Worm (Caenorhabditis elegans) whole organism, L4 larva: Measurements from ENCODE around the gene rme-4.

ENCODE experiments used
- F44E2.7 ChIP-seq: fragments of 200-800 bp; sonication (Bioruptor generic); IDR thresholded peaks from 2 replicates; pipeline ENCODE4 v2.1.2; 2022; ENCODE audit warnings: missing genetic modification characterization, missing compliant biosample characterization
- R02D3.7 ChIP-seq: fragments of 150-350 bp; sonication (generic microtip); optimal IDR thresholded peaks from 3 replicates; lab custom pipeline; 2014; ENCODE audit warnings: missing biosample characterization, missing genetic modification characterization
- T20F7.1 ChIP-seq: fragments of 200-800 bp; sonication (Bioruptor generic); optimal IDR thresholded peaks from 2 replicates; lab custom pipeline; 2018; ENCODE audit warnings: mild to moderate bottlenecking, missing genetic modification characterization, missing compliant biosample characterization
- T26A8.4 ChIP-seq: fragments of 200-800 bp; sonication (Bioruptor generic); IDR thresholded peaks from 2 replicates; pipeline ENCODE4 v1.3.6; 2022; ENCODE audit warnings: missing genetic modification characterization, missing compliant biosample characterization
- Y105C5A.15 ChIP-seq: fragments of 200-800 bp; sonication (Bioruptor generic); IDR thresholded peaks from 2 replicates; pipeline ENCODE4 v1.3.6; 2022; ENCODE audit warnings: missing genetic modification characterization, missing compliant biosample characterization
- Y5F2A.4 ChIP-seq: fragments of 200-800 bp; sonication (Bioruptor generic); optimal IDR thresholded peaks from 2 replicates; lab custom pipeline; 2018; ENCODE audit warnings: mild to moderate bottlenecking, missing genetic modification characterization, missing compliant biosample characterization
- ZK546.5 ChIP-seq, 2 experiments: sonication (generic microtip); optimal IDR thresholded peaks; 2 replicates each; lab custom pipeline; 2017; ENCODE audit warnings: missing biosample characterization in 2 of 2, missing genetic modification characterization in 2 of 2
- arid-1 ChIP-seq: fragments of 200-800 bp; sonication (Bioruptor generic); conservative IDR thresholded peaks from 2 replicates; pipeline ENCODE4 v1.3.6; 2022; ENCODE audit warnings: missing genetic modification reagents, missing genetic modification characterization, missing compliant biosample characterization
- ceh-20 ChIP-seq: fragments of 200-800 bp; sonication (Bioruptor generic); IDR thresholded peaks from 2 replicates; pipeline ENCODE4 v1.3.6; 2022; ENCODE audit warnings: missing genetic modification reagents, missing genetic modification characterization, missing compliant biosample characterization
- ces-1 ChIP-seq: fragments of 150-350 bp; sonication (generic microtip); optimal IDR thresholded peaks from 4 replicates; lab custom pipeline; 2014; ENCODE audit warnings: missing biosample characterization, missing genetic modification reagents, missing genetic modification characterization
- ctbp-1 ChIP-seq: fragments of 200-800 bp; sonication (Bioruptor generic); IDR thresholded peaks from 2 replicates; pipeline ENCODE4 v1.3.6; 2022; ENCODE audit warnings: missing genetic modification reagents, missing genetic modification characterization, missing compliant biosample characterization
- dmd-6 ChIP-seq: fragments of 200-800 bp; sonication (Bioruptor generic); IDR thresholded peaks from 2 replicates; pipeline ENCODE4 v1.3.6; 2022; ENCODE audit warnings: missing genetic modification reagents, missing genetic modification characterization, missing compliant biosample characterization
- dpl-1 ChIP-seq: fragments of 150-350 bp; optimal IDR thresholded peaks from 2 replicates; lab custom pipeline; 2014; ENCODE audit warnings: missing biosample characterization, missing genetic modification reagents, missing genetic modification characterization
- duxl-1 ChIP-seq: sonication (generic microtip); optimal IDR thresholded peaks from 2 replicates; lab custom pipeline; 2016; ENCODE audit warnings: mild to moderate bottlenecking, missing genetic modification characterization, moderate library complexity, missing compliant biosample characterization; ENCODE audit not compliant: poor library complexity
- dve-1 ChIP-seq: sonication (generic microtip); optimal IDR thresholded peaks from 2 replicates; lab custom pipeline; 2017; ENCODE audit warnings: antibody characterized with exemption, mild to moderate bottlenecking, missing genetic modification characterization, missing compliant biosample characterization; ENCODE audit not compliant: insufficient read depth
- egl-27 ChIP-seq: sonication (generic microtip); optimal IDR thresholded peaks from 3 replicates; lab custom pipeline; 2017; ENCODE audit warnings: missing biosample characterization, missing genetic modification reagents, missing genetic modification characterization
- egl-43 ChIP-seq: fragments of 200-800 bp; sonication (Bioruptor generic); IDR thresholded peaks from 2 replicates; pipeline ENCODE4 v1.3.6; 2022; ENCODE audit warnings: missing genetic modification reagents, missing genetic modification characterization, missing compliant biosample characterization
- hif-1 ChIP-seq, 2 experiments: sonication (generic microtip); optimal IDR thresholded peaks; 2 replicates each; lab custom pipeline; 2016 to 2017; ENCODE audit warnings: missing compliant biosample characterization in 2 of 2, missing genetic modification characterization in 2 of 2, missing genetic modification reagents in 2 of 2, missing genotype in 2 of 2, mild to moderate bottlenecking in 1 of 2
- hlh-11 ChIP-seq: fragments of 200-800 bp; sonication (Bioruptor generic); optimal IDR thresholded peaks from 2 replicates; lab custom pipeline; 2018; ENCODE audit warnings: mild to moderate bottlenecking, missing genetic modification characterization, missing compliant biosample characterization
- hlh-30 ChIP-seq: sonication (generic microtip); optimal IDR thresholded peaks from 2 replicates; lab custom pipeline; 2017; ENCODE audit warnings: antibody characterized with exemption, mild to moderate bottlenecking, missing genetic modification characterization, missing compliant biosample characterization; ENCODE audit not compliant: insufficient read depth
- hmg-1.1 ChIP-seq: fragments of 200-800 bp; sonication (Bioruptor generic); IDR thresholded peaks from 2 replicates; pipeline ENCODE4 v1.3.6; 2022; ENCODE audit warnings: missing genetic modification reagents, missing genetic modification characterization, missing compliant biosample characterization
- lim-7 ChIP-seq: fragments of 200-800 bp; sonication (Bioruptor generic); IDR thresholded peaks from 2 replicates; pipeline ENCODE4 v1.3.6; 2022; ENCODE audit warnings: missing genetic modification characterization, missing compliant biosample characterization
- lin-1 ChIP-seq: fragments of 200-800 bp; sonication (Bioruptor generic); IDR thresholded peaks from 2 replicates; pipeline ENCODE4 v1.3.6; 2022; ENCODE audit warnings: missing genetic modification reagents, missing genetic modification characterization, missing compliant biosample characterization
- lsy-2 ChIP-seq, 2 experiments: fragments of 150-350 bp in 1 of 2; sonication (generic microtip) in 1 of 2; optimal IDR thresholded peaks; 2 replicates each; lab custom pipeline; 2014 to 2017; ENCODE audit warnings: missing biosample characterization in 2 of 2, missing genetic modification characterization in 2 of 2
- madf-9 ChIP-seq: fragments of 200-800 bp; sonication (Bioruptor generic); conservative IDR thresholded peaks from 2 replicates; pipeline ENCODE4 v1.3.6; 2022; ENCODE audit warnings: missing genetic modification reagents, missing genetic modification characterization, missing compliant biosample characterization
- mdl-1 ChIP-seq, 2 experiments: fragments of 150-350 bp in 1 of 2; sonication (generic microtip) in 1 of 2; optimal IDR thresholded peaks; 2 replicates each; lab custom pipeline; 2014 to 2017; ENCODE audit warnings: missing biosample characterization in 2 of 2, missing genetic modification characterization in 2 of 2
- mdt-29 ChIP-seq: fragments of 200-800 bp; sonication (Bioruptor generic); IDR thresholded peaks from 2 replicates; pipeline ENCODE4 v1.3.6; 2022; ENCODE audit warnings: missing genetic modification reagents, missing genetic modification characterization, missing compliant biosample characterization
- mep-1 ChIP-seq: fragments of 150-350 bp; sonication (generic microtip); optimal IDR thresholded peaks from 3 replicates; lab custom pipeline; 2014; ENCODE audit warnings: missing biosample characterization, missing genetic modification characterization
- mes-2 ChIP-seq: sonication (generic microtip); optimal IDR thresholded peaks from 2 replicates; lab custom pipeline; 2016; ENCODE audit warnings: missing genotype, mild to moderate bottlenecking, missing genetic modification characterization, missing compliant biosample characterization; ENCODE audit not compliant: poor library complexity, severe bottlenecking
- nhr-42 ChIP-seq: fragments of 200-800 bp; sonication (Bioruptor generic); IDR thresholded peaks from 2 replicates; pipeline ENCODE4 v1.3.6; 2022; ENCODE audit warnings: missing genetic modification characterization, missing compliant biosample characterization
- nhr-76 ChIP-seq: fragments of 150-350 bp; optimal IDR thresholded peaks from 2 replicates; lab custom pipeline; 2014; ENCODE audit warnings: missing biosample characterization, missing genetic modification characterization
- pqm-1 ChIP-seq: sonication (generic microtip); optimal IDR thresholded peaks from 2 replicates; lab custom pipeline; 2017; ENCODE audit warnings: missing biosample characterization, missing genetic modification characterization
- rbr-2 ChIP-seq: sonication (generic microtip); optimal IDR thresholded peaks from 2 replicates; lab custom pipeline; 2016; ENCODE audit warnings: missing genotype, missing genetic modification characterization, missing compliant biosample characterization
- set-16 ChIP-seq: fragments of 200-800 bp; sonication (Bioruptor generic); IDR thresholded peaks from 2 replicates; pipeline ENCODE4 v1.3.6; 2022; ENCODE audit warnings: missing genetic modification reagents, missing genetic modification characterization, missing compliant biosample characterization
- skn-1 ChIP-seq: fragments of 150-350 bp; optimal IDR thresholded peaks from 2 replicates; lab custom pipeline; 2014; ENCODE audit warnings: missing biosample characterization, missing genetic modification characterization
- snpc-1.2 ChIP-seq: fragments of 200-800 bp; sonication (Bioruptor generic); IDR thresholded peaks from 2 replicates; pipeline ENCODE4 v1.3.6; 2022; ENCODE audit warnings: missing genetic modification reagents, missing genetic modification characterization, missing compliant biosample characterization
- snpc-4 ChIP-seq: fragments of 150-350 bp; optimal IDR thresholded peaks from 2 replicates; lab custom pipeline; 2014; ENCODE audit warnings: missing biosample characterization, missing genetic modification characterization
- spr-3 ChIP-seq: fragments of 200-800 bp; sonication (Bioruptor generic); optimal IDR thresholded peaks from 2 replicates; lab custom pipeline; 2018; ENCODE audit warnings: mild to moderate bottlenecking, missing genetic modification characterization, missing compliant biosample characterization
- unc-62 ChIP-seq, 3 experiments: fragments of 150-350 bp in 1 of 3; sonication (generic microtip); optimal IDR thresholded peaks in 2 of 3; peaks in 1 of 3; 1 replicate in 1 of 3; 2 replicates in 2 of 3; lab custom pipeline; 2014 to 2017; ENCODE audit warnings: missing biosample characterization in 3 of 3, missing genetic modification characterization in 3 of 3, missing genetic modification reagents in 3 of 3, missing genotype in 1 of 3

Gene rme-4

ce11 chrX:10377663-10378062 is 2.0 kb downstream of the rme-4 start (continued):
- TF ChIP-seq ctbp-1 (GFP tag; lab: Robert Waterston, UW) (peak; percentile 79; the same call in 1 of the 2 replicates), hif-1 (tag; optimal IDR thresholded peaks at IDR 0.05; lab: Kevin White, UChicago) (peak in 1 of 2 experiments; percentile 59), ces-1 (GFP tag; lab: Kevin White, UChicago) (peak; percentile 50), duxl-1 (tag; lab: Kevin White, UChicago) (no peak), snpc-1.2 (GFP tag; lab: Robert Waterston, UW) (no peak), madf-9 (GFP tag; lab: Robert Waterston, UW) (peak; percentile 57; the same call in 1 of the 2 replicates), lim-7 (GFP tag; lab: Robert Waterston, UW) (no peak), snpc-4 (tag; lab: Kevin White, UChicago) (no peak), T20F7.1 (no peak), pqm-1 (tag; lab: Kevin White, UChicago) (no peak), hlh-11 (tag; lab: Kevin White, UChicago) (peak; percentile 97), ZK546.5 (tag; optimal IDR thresholded peaks at IDR 0.05; lab: Kevin White, UChicago) (no peak)

ce11 chrX:10376989-10377388 is 2.7 kb downstream of the rme-4 start:
- TF ChIP-seq lsy-2 (tag; optimal IDR thresholded peaks at IDR 0.05; lab: Kevin White, UChicago) (no peak), unc-62 (GFP tag; optimal IDR thresholded peaks at IDR 0.05 in 1 of 2; lab: Kevin White, UChicago) (peak in 1 of 2 experiments; percentile 95), unc-62 (tag; optimal IDR thresholded peaks at IDR 0.05; lab: Kevin White, UChicago) (no peak)

ce11 chrX:10373581-10373980 is 6.1 kb downstream of the rme-4 start:
- TF ChIP-seq lin-1 = no peak
- TF ChIP-seq ceh-20 (GFP tag; lab: Robert Waterston, UW) = no peak
- no peak for TF ChIP-seq F44E2.7 (GFP tag; lab: Robert Waterston, UW)
- no peak for TF ChIP-seq Y5F2A.4 (GFP tag; lab: Kevin White, UChicago)
- no peak for TF ChIP-seq hlh-30 (tag; lab: Kevin White, UChicago)
- TF ChIP-seq dpl-1 (GFP tag; lab: Kevin White, UChicago) = no peak
- no peak for TF ChIP-seq nhr-42 (GFP tag; lab: Robert Waterston, UW)
- TF ChIP-seq madf-9 (GFP tag; lab: Robert Waterston, UW) = no peak
- TF ChIP-seq arid-1 (GFP tag; lab: Robert Waterston, UW) = no peak
- TF ChIP-seq T26A8.4 (GFP tag; lab: Robert Waterston, UW) = no peak
- TF ChIP-seq set-16 (GFP tag; lab: Robert Waterston, UW) = peak; percentile 66
- TF ChIP-seq egl-43 (GFP tag; lab: Robert Waterston, UW) = 0 out of 2 replicates have a peak, but pooled peaks have one; percentile 39
- TF ChIP-seq Y105C5A.15 (GFP tag; lab: Robert Waterston, UW) = no peak
- TF ChIP-seq egl-27 (tag; lab: Kevin White, UChicago) = no peak
- no peak for TF ChIP-seq dve-1 (tag; lab: Kevin White, UChicago)
- no peak for TF ChIP-seq R02D3.7

- TF ChIP-seq arid-1 (GFP tag; lab: Robert Waterston, UW) = no peak
- TF ChIP-seq mdl-1 (tag; optimal IDR thresholded peaks at IDR 0.05; lab: Kevin White, UChicago) = peak in 1 of 2 experiments; percentile 24
- no peak for TF ChIP-seq skn-1 (tag; lab: Kevin White, UChicago)
- TF ChIP-seq hlh-30 (tag; lab: Kevin White, UChicago) = peak; percentile 10
- 0 out of 2 replicates have a peak, but pooled peaks have one; percentile 9 for TF ChIP-seq dmd-6 (GFP tag; lab: Robert Waterston, UW)
- no peak for TF ChIP-seq snpc-1.2 (GFP tag; lab: Robert Waterston, UW)
- peak; percentile 1 for TF ChIP-seq mep-1 (tag; lab: Kevin White, UChicago)
- peak; percentile 1 for TF ChIP-seq dve-1 (tag; lab: Kevin White, UChicago)
- no peak for TF ChIP-seq R02D3.7
- no peak for TF ChIP-seq spr-3
- TF ChIP-seq mdt-29 = no peak
- peak; percentile 33 for TF ChIP-seq hlh-11 (tag; lab: Kevin White, UChicago)
- TF ChIP-seq lsy-2 (tag; optimal IDR thresholded peaks at IDR 0.05; lab: Kevin White, UChicago) = peak in 1 of 2 experiments; percentile 4
- no peak for TF ChIP-seq nhr-76 (tag; lab: Kevin White, UChicago)
- TF ChIP-seq hmg-1.1 = peak; percentile 31; the same call in 1 of the 2 replicates
- TF ChIP-seq rbr-2 = peak; percentile 41
- TF ChIP-seq mes-2 (tag; lab: Kevin White, UChicago) = peak; percentile 66
- TF ChIP-seq hif-1 (tag; optimal IDR thresholded peaks at IDR 0.05; lab: Kevin White, UChicago) = peak in 1 of 2 experiments; percentile 3
Measured at ce11 chrX:10372556-10372955, 7.1 kb downstream of the rme-4 start, which contains the start of gene Y49A10A.2. Y49A10A.2 (minus strand) TSS chrX:10372664.
